Worm (Caenorhabditis elegans): ENCODE measurements around the gene tag-153.

DNA sequence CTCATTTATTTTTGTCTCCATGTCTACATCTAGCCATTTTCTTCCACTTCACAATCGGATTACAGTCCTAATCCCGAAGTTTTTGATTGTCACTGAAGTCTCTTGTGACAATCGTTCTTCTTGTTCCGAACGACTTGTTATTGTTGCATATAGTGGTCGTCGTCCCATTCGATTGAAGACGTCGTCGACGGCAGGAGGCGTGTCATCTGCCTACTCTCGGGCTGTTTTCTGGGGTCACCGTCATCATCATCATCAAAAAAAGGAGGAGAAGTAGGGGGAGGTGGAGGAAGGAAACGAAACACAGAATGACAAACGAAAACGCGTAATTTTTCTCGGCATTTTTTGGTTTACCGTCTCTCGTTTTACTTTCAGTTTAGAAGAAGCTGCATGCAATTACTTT, 17.8 kb upstream of the tag-153 start, which contains the start of gene F44A2.3:
- TF ChIP-seq nhr-76 (tag; optimal IDR thresholded peaks at IDR 0.05) (no peak), ztf-11 (tag; optimal IDR thresholded peaks at IDR 0.05) (no peak)
